Fruit fly (Drosophila melanogaster) whole organism, embryonic: ENCODE results near the gene Alg12.

Experiments
- Abd-B ChIP-seq: fragments of 200-800 bp; sonication (Bioruptor generic); optimal IDR thresholded peaks from 2 replicates; lab custom pipeline; 2018; ENCODE audit warnings: missing biosample characterization, mild to moderate bottlenecking, missing genetic modification characterization, moderate library complexity
- BEAF-32 ChIP-seq: fragments of 200-800 bp; sonication (Bioruptor generic); optimal IDR thresholded peaks from 3 replicates; lab custom pipeline; 2017; ENCODE audit warnings: missing biosample characterization, missing genetic modification characterization, mild to moderate bottlenecking, moderate library complexity, missing genetic modification reagents
- CG10565 ChIP-seq: fragments of 200-800 bp; sonication (Bioruptor generic); optimal IDR thresholded peaks from 3 replicates; lab custom pipeline; 2016; ENCODE audit warnings: missing biosample characterization, mild to moderate bottlenecking, missing genetic modification characterization
- CG12219 ChIP-seq: fragments of 200-800 bp; sonication (Bioruptor generic); optimal IDR thresholded peaks from 3 replicates; lab custom pipeline; 2018; ENCODE audit warnings: missing biosample characterization, mild to moderate bottlenecking, missing genetic modification characterization
- CG1233 ChIP-seq: fragments of 200-800 bp; sonication (Bioruptor generic); optimal IDR thresholded peaks from 4 replicates; lab custom pipeline; 2018; ENCODE audit warnings: missing biosample characterization, mild to moderate bottlenecking, missing genetic modification characterization
- CG12744 ChIP-seq: fragments of 200-800 bp; sonication (Bioruptor generic); optimal IDR thresholded peaks from 2 replicates; lab custom pipeline; 2016; ENCODE audit warnings: missing biosample characterization, missing genetic modification characterization
- CG13894 ChIP-seq: fragments of 200-800 bp; sonication (Bioruptor generic); optimal IDR thresholded peaks from 3 replicates; lab custom pipeline; 2018; ENCODE audit warnings: missing biosample characterization, mild to moderate bottlenecking, missing genetic modification characterization, moderate library complexity
- CG14014 ChIP-seq: fragments of 200-800 bp; sonication (Bioruptor generic); IDR thresholded peaks from 2 replicates; pipeline ENCODE4 v1.3.6; 2022; ENCODE audit warnings: missing biosample characterization, missing genetic modification characterization
- CG14050 ChIP-seq: fragments of 200-800 bp; sonication (Bioruptor generic); IDR thresholded peaks from 3 replicates; pipeline ENCODE4 v1.3.6; 2022; ENCODE audit warnings: missing biosample characterization, missing genetic modification characterization
- CG14860 ChIP-seq: fragments of 200-800 bp; sonication (Bioruptor generic); IDR thresholded peaks from 3 replicates; pipeline ENCODE4 v1.3.6; 2022; ENCODE audit warnings: missing biosample characterization, missing genetic modification characterization; ENCODE audit not compliant: partially characterized antibody
- CG15514 ChIP-seq: fragments of 200-800 bp; sonication (Bioruptor generic); optimal IDR thresholded peaks from 3 replicates; lab custom pipeline; 2017; ENCODE audit warnings: missing biosample characterization, missing genetic modification characterization, mild to moderate bottlenecking, moderate library complexity, missing genetic modification reagents
- CG15696 ChIP-seq: fragments of 200-800 bp; sonication (Bioruptor generic); optimal IDR thresholded peaks from 2 replicates; lab custom pipeline; 2019; ENCODE audit warnings: missing biosample characterization, mild to moderate bottlenecking, missing genetic modification characterization, moderate library complexity
- CG18476 ChIP-seq: fragments of 200-800 bp; sonication (Bioruptor generic); optimal IDR thresholded peaks from 2 replicates; lab custom pipeline; 2016; ENCODE audit warnings: missing biosample characterization, mild to moderate bottlenecking, missing genetic modification characterization
- CG18599 ChIP-seq: fragments of 200-800 bp; sonication (Bioruptor generic); optimal IDR thresholded peaks from 3 replicates; lab custom pipeline; 2017; ENCODE audit warnings: missing biosample characterization, missing genetic modification characterization, mild to moderate bottlenecking, moderate library complexity, missing genetic modification reagents
- CG30403 ChIP-seq: fragments of 200-800 bp; sonication (Bioruptor generic); optimal IDR thresholded peaks from 3 replicates; lab custom pipeline; 2016; ENCODE audit warnings: missing biosample characterization, missing genetic modification characterization
- CG31365 ChIP-seq: fragments of 200-800 bp; sonication (Bioruptor generic); optimal IDR thresholded peaks from 2 replicates; lab custom pipeline; 2018; ENCODE audit warnings: missing biosample characterization, mild to moderate bottlenecking, missing genetic modification characterization
- CG32772 ChIP-seq: fragments of 200-800 bp; sonication (Bioruptor generic); IDR thresholded peaks from 2 replicates; pipeline ENCODE4 v1.3.6; 2022; ENCODE audit warnings: missing biosample characterization, missing genetic modification characterization
- CG33213 ChIP-seq: fragments of 200-800 bp; sonication (Bioruptor generic); optimal IDR thresholded peaks from 3 replicates; lab custom pipeline; 2016; ENCODE audit warnings: missing biosample characterization, missing genetic modification characterization
- CG3995 ChIP-seq: fragments of 200-800 bp; sonication (Bioruptor generic); optimal IDR thresholded peaks from 3 replicates; lab custom pipeline; 2016; ENCODE audit warnings: missing biosample characterization, missing genetic modification characterization
- CG4282 ChIP-seq: fragments of 200-800 bp; sonication (Bioruptor generic); optimal IDR thresholded peaks from 2 replicates; lab custom pipeline; 2016; ENCODE audit warnings: missing biosample characterization, missing genetic modification characterization
- CG6689 ChIP-seq: fragments of 200-800 bp; sonication (Bioruptor generic); IDR thresholded peaks from 2 replicates; pipeline ENCODE4 v1.3.6; 2022; ENCODE audit warnings: missing biosample characterization, missing genetic modification characterization
- CG6854 ChIP-seq: fragments of 200-800 bp; sonication (Bioruptor generic); optimal IDR thresholded peaks from 3 replicates; lab custom pipeline; 2017; ENCODE audit warnings: missing biosample characterization, mild to moderate bottlenecking, missing genetic modification characterization
- D19B ChIP-seq: fragments of 200-800 bp; sonication (Bioruptor generic); optimal IDR thresholded peaks from 2 replicates; lab custom pipeline; 2017; ENCODE audit warnings: missing biosample characterization, mild to moderate bottlenecking, missing genetic modification characterization
- HLH3B ChIP-seq: fragments of 200-800 bp; sonication (Bioruptor generic); IDR thresholded peaks from 2 replicates; pipeline ENCODE4 v1.3.6; 2022; ENCODE audit warnings: missing biosample characterization, missing genetic modification characterization
- Max ChIP-seq: fragments of 200-800 bp; sonication (Bioruptor generic); optimal IDR thresholded peaks from 2 replicates; lab custom pipeline; 2016; ENCODE audit warnings: missing biosample characterization, mild to moderate bottlenecking, missing genetic modification characterization
- NC2α ChIP-seq: fragments of 200-800 bp; sonication (Bioruptor generic); optimal IDR thresholded peaks from 2 replicates; lab custom pipeline; 2016; ENCODE audit warnings: missing biosample characterization, missing genetic modification characterization
- Pdp1 ChIP-seq, 2 experiments: fragments of 200-800 bp; sonication (Bioruptor generic); optimal IDR thresholded peaks; 3 replicates each; lab custom pipeline; 2016; ENCODE audit warnings: missing biosample characterization in 2 of 2, missing genetic modification characterization in 2 of 2, mild to moderate bottlenecking in 1 of 2, moderate library complexity in 1 of 2
- Side ChIP-seq: fragments of 200-800 bp; sonication (Bioruptor generic); optimal IDR thresholded peaks from 2 replicates; lab custom pipeline; 2016; ENCODE audit warnings: missing biosample characterization, missing genetic modification characterization
- ap ChIP-seq: fragments of 200-800 bp; sonication (Bioruptor generic); IDR thresholded peaks from 2 replicates; pipeline ENCODE4 v1.3.6; 2022; ENCODE audit warnings: missing biosample characterization, missing genetic modification characterization
- bcd ChIP-seq: fragments of 200-800 bp; sonication (Bioruptor generic); optimal IDR thresholded peaks from 2 replicates; lab custom pipeline; 2017; ENCODE audit warnings: missing biosample characterization, mild to moderate bottlenecking, missing genetic modification characterization
- croc ChIP-seq: fragments of 200-800 bp; sonication (Bioruptor generic); conservative IDR thresholded peaks from 3 replicates; pipeline ENCODE4 v1.3.6; 2022; ENCODE audit warnings: missing biosample characterization, missing genetic modification characterization
- da ChIP-seq: fragments of 200-800 bp; sonication (Bioruptor generic); optimal IDR thresholded peaks from 2 replicates; lab custom pipeline; 2016; ENCODE audit warnings: missing biosample characterization, missing genetic modification characterization
- dysf ChIP-seq: fragments of 200-800 bp; sonication (Bioruptor generic); IDR thresholded peaks from 3 replicates; pipeline ENCODE4 v1.3.6; 2022; ENCODE audit warnings: missing biosample characterization, missing genetic modification characterization
- esg ChIP-seq: fragments of 200-800 bp; sonication (Bioruptor generic); conservative IDR thresholded peaks from 2 replicates; pipeline ENCODE4 v1.3.6; 2022; ENCODE audit warnings: missing biosample characterization, missing genetic modification characterization
- ham ChIP-seq: fragments of 200-800 bp; sonication (Bioruptor generic); IDR thresholded peaks from 2 replicates; pipeline ENCODE4 v1.3.6; 2022; ENCODE audit warnings: missing biosample characterization, missing genetic modification characterization
- hb ChIP-seq: fragments of 200-800 bp; sonication (Bioruptor generic); IDR thresholded peaks from 3 replicates; pipeline ENCODE4 v1.3.6; 2022; ENCODE audit warnings: missing biosample characterization, missing genetic modification characterization; ENCODE audit not compliant: partially characterized antibody
- mam ChIP-seq: fragments of 200-800 bp; sonication (Bioruptor generic); optimal IDR thresholded peaks from 3 replicates; lab custom pipeline; 2016; ENCODE audit warnings: missing biosample characterization, missing genetic modification characterization
- mld ChIP-seq: fragments of 200-800 bp; sonication (Bioruptor generic); IDR thresholded peaks from 3 replicates; pipeline ENCODE4 v1.3.6; 2022; ENCODE audit warnings: missing biosample characterization, missing genetic modification characterization; ENCODE audit not compliant: partially characterized antibody
- pb ChIP-seq: fragments of 200-800 bp; sonication (Bioruptor generic); optimal IDR thresholded peaks from 3 replicates; lab custom pipeline; 2016; ENCODE audit warnings: missing biosample characterization, missing genetic modification characterization
- ro ChIP-seq: fragments of 200-800 bp; sonication (Bioruptor generic); IDR thresholded peaks from 2 replicates; pipeline ENCODE4 v1.3.6; 2022; ENCODE audit warnings: missing biosample characterization, missing genetic modification characterization
- sens-2 ChIP-seq: fragments of 200-800 bp; sonication (Bioruptor generic); IDR thresholded peaks from 2 replicates; pipeline ENCODE4 v1.3.6; 2022; ENCODE audit warnings: missing biosample characterization, missing genetic modification characterization
- shn ChIP-seq: fragments of 200-800 bp; sonication (Bioruptor generic); optimal IDR thresholded peaks from 3 replicates; lab custom pipeline; 2016; ENCODE audit warnings: missing biosample characterization, missing genetic modification characterization
- sna ChIP-seq: fragments of 200-800 bp; sonication (Bioruptor generic); IDR thresholded peaks from 2 replicates; pipeline ENCODE4 v1.3.6; 2022; ENCODE audit warnings: missing biosample characterization, missing genetic modification characterization; ENCODE audit not compliant: partially characterized antibody
- tio ChIP-seq: fragments of 200-800 bp; sonication (Bioruptor generic); optimal IDR thresholded peaks from 2 replicates; lab custom pipeline; 2017; ENCODE audit warnings: missing biosample characterization, missing genetic modification characterization, inconsistent platforms
- tna ChIP-seq: fragments of 200-800 bp; sonication (Bioruptor generic); IDR thresholded peaks from 2 replicates; pipeline ENCODE4 v1.3.6; 2022; ENCODE audit warnings: missing biosample characterization, missing genetic modification characterization; ENCODE audit not compliant: partially characterized antibody
- vvl ChIP-seq: fragments of 200-800 bp; sonication (Bioruptor generic); IDR thresholded peaks from 2 replicates; pipeline ENCODE4 v1.3.6; 2022; ENCODE audit warnings: missing biosample characterization, missing genetic modification characterization
- wor ChIP-seq: fragments of 200-800 bp; sonication (Bioruptor generic); IDR thresholded peaks from 2 replicates; pipeline ENCODE4 v1.3.6; 2022; ENCODE audit warnings: missing biosample characterization, missing genetic modification characterization
- zen2 ChIP-seq: fragments of 200-800 bp; sonication (Bioruptor generic); IDR thresholded peaks from 3 replicates; pipeline ENCODE4 v1.3.6; 2022; ENCODE audit warnings: missing biosample characterization, missing genetic modification characterization; ENCODE audit not compliant: partially characterized antibody
- zfh2 ChIP-seq: fragments of 200-800 bp; sonication (Bioruptor generic); optimal IDR thresholded peaks from 2 replicates; lab custom pipeline; 2016; ENCODE audit warnings: missing biosample characterization, missing genetic modification characterization

Gene Alg12

dm6 chr3R:9725121-9725956 lies 31.0 kb upstream of the Alg12 start, which contains the start of gene hyd (continued):
- TF ChIP-seq CG6854 (GFP tag; lab: Kevin White, UChicago), result no peak
- TF ChIP-seq Side (GFP tag; lab: Kevin White, UChicago), result no peak
- no peak for TF ChIP-seq CG13894
- peak; percentile 77 for TF ChIP-seq tna
- no peak for TF ChIP-seq CG32772
- no peak for TF ChIP-seq ap (GFP tag; lab: Robert Waterston, UW)
- no peak for TF ChIP-seq CG1233
- TF ChIP-seq CG6689, result no peak
- TF ChIP-seq tio, result no peak
- no peak for TF ChIP-seq CG14050 (GFP tag; lab: Robert Waterston, UW)
- TF ChIP-seq HLH3B, result no peak
- TF ChIP-seq D19B (GFP tag; lab: Kevin White, UChicago), result no peak
- TF ChIP-seq ro (GFP tag; lab: Robert Waterston, UW), result no peak
- TF ChIP-seq mld (GFP tag; lab: Robert Waterston, UW), result peak; percentile 35; the same call in 2 of the 3 replicates
- peak; percentile 45 for TF ChIP-seq CG3995
- no peak for TF ChIP-seq CG15696 (tag; lab: Kevin White, UChicago)
- TF ChIP-seq shn (GFP tag; lab: Kevin White, UChicago), result no peak
- TF ChIP-seq CG10565 (GFP tag; lab: Kevin White, UChicago), result no peak
- TF ChIP-seq Max (GFP tag; lab: Kevin White, UChicago), result no peak
- peak; percentile 66; the same call in 2 of the 3 replicates for TF ChIP-seq CG14860 (GFP tag; lab: Robert Waterston, UW)
- TF ChIP-seq bcd, result no peak
- peak; percentile 66 for TF ChIP-seq zen2 (GFP tag; lab: Robert Waterston, UW)
- TF ChIP-seq sna (GFP tag; lab: Robert Waterston, UW), result peak; percentile 83
- TF ChIP-seq ham (GFP tag; lab: Robert Waterston, UW), result no peak
- TF ChIP-seq zfh2 (GFP tag; lab: Kevin White, UChicago), result no peak
- TF ChIP-seq CG4282 (GFP tag; lab: Kevin White, UChicago), result no peak
- TF ChIP-seq sens-2 (GFP tag; lab: Robert Waterston, UW), result no peak
- no peak for TF ChIP-seq Pdp1 (GFP tag; optimal IDR thresholded peaks at IDR 0.05; lab: Kevin White, UChicago)
- TF ChIP-seq BEAF-32 (GFP tag; lab: Kevin White, UChicago), result peak; percentile 92
- TF ChIP-seq hb (GFP tag; lab: Robert Waterston, UW), result peak; percentile 74; the same call in 2 of the 3 replicates
- no peak for TF ChIP-seq Abd-B
- no peak for TF ChIP-seq dysf (GFP tag; lab: Robert Waterston, UW)
- no peak for TF ChIP-seq mam (GFP tag; lab: Kevin White, UChicago)
- no peak for TF ChIP-seq CG18599 (GFP tag; lab: Kevin White, UChicago)
- no peak for TF ChIP-seq pb
- no peak for TF ChIP-seq CG12219 (GFP tag; lab: Kevin White, UChicago)
- TF ChIP-seq da (GFP tag; lab: Kevin White, UChicago), result no peak
- TF ChIP-seq croc (GFP tag; lab: Robert Waterston, UW), result no peak
- no peak for TF ChIP-seq CG14014
- TF ChIP-seq CG12744 (GFP tag; lab: Kevin White, UChicago), result no peak
- TF ChIP-seq CG33213 (GFP tag; lab: Kevin White, UChicago), result no peak
- TF ChIP-seq NC2α (GFP tag; lab: Kevin White, UChicago), result no peak
- TF ChIP-seq CG15514 (GFP tag; lab: Kevin White, UChicago), result no peak
- no peak for TF ChIP-seq CG31365 (tag; lab: Kevin White, UChicago)
- TF ChIP-seq CG18476 (GFP tag; lab: Kevin White, UChicago), result no peak
- TF ChIP-seq esg, result no peak
- TF ChIP-seq wor (GFP tag; lab: Robert Waterston, UW), result no peak
- no peak for TF ChIP-seq CG30403 (GFP tag; lab: Kevin White, UChicago)
- no peak; the same call in 1 of the 2 replicates for TF ChIP-seq vvl (GFP tag; lab: Robert Waterston, UW)
